Fruit fly (Drosophila melanogaster) whole organism, larva: Measurements from ENCODE around the gene CG14803.
A peak's percentile ranks its signal among the peaks of the same experiment; 100 is the strongest.

Experiments used
- noc ChIP-seq: fragments of 200-800 bp; sonication (Bioruptor generic); optimal IDR thresholded peaks from 3 replicates; lab custom pipeline; 2019; ENCODE audit warnings: missing biosample characterization, mild to moderate bottlenecking, missing genetic modification characterization, moderate library complexity

Gene CG14803

dm6 chrX:1893532-1893931 is 24.9 kb downstream of the CG14803 start:
- TF ChIP-seq noc (tag; lab: Kevin White, UChicago): no peak

dm6 chrX:1897384-1897783 is 28.7 kb downstream of the CG14803 start:
- TF ChIP-seq noc (tag; lab: Kevin White, UChicago): no peak

dm6 chrX:1899445-1900085 is 30.9 kb downstream of the CG14803 start:
- TF ChIP-seq noc (tag; lab: Kevin White, UChicago): no peak

dm6 chrX:1900123-1900818 is 31.6 kb downstream of the CG14803 start, which contains the start of gene arm:
Gene arm, minus strand, starts transcription at chrX:1900646.
- peak; percentile 26 for TF ChIP-seq noc (tag; lab: Kevin White, UChicago)

DNA sequence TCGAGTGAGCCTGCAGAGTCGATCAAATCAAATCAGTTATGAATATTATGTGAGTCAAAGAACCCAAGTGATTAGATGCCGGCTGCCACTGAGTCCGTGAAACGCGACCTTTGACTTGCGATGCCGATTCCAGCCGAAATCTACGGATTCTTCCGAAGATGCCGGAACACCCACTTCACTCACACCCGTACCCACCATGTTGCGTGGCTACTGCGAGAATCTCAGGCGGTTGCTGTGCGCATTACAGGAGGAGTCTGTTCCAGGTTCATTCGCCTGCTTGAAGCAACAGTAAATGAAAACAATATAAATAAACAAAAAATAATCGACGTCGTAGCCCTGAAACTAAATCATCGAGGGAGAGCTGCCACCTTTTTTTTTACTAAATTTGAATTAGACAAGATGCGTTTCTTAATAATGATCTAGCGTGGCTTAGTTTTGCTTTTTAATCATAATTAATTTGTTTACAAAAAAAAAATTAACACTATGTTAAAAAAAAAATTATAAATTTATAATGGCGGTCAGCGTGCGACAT is 33.0 kb downstream of the CG14803 start, which contains the start of gene Ldaf1:
TSS of gene Ldaf1 (minus strand) at position 307 of the 532 bp plus-strand sequence.
- no peak for TF ChIP-seq noc (tag; lab: Kevin White, UChicago)

- no peak for TF ChIP-seq noc (tag; lab: Kevin White, UChicago)
Observed at dm6 chrX:1903077-1903476, 34.4 kb downstream of the CG14803 start, which contains the start of gene CG32801. Gene CG32801, minus strand, starts transcription at chrX:1903177.

DNA sequence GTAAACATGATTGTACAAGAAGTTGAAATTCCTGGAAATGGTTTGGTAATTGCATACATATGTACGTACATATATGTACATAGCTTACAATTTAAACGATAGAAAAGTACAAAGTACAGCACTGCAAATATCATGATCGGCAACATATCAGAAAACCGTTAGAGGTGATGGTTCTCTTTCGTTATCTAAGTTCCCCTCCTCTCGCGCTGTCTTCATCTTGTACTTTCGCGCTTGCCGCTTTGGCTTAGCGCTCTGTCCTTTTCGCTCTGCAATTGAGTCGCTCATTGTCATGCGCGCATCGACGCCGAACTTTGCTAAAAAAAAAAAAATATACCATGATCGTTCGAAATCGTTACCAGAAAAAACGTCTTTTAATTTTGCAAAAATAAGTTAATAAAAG is 35.3 kb downstream of the CG14803 start:
- TF ChIP-seq noc (tag; lab: Kevin White, UChicago): no peak

- peak; percentile 71 for TF ChIP-seq noc (tag; lab: Kevin White, UChicago)
Observed at dm6 chrX:1907727-1908264, 39.1 kb downstream of the CG14803 start, which contains the start of gene mip130. Gene mip130, plus strand, starts transcription at chrX:1908239.

- TF ChIP-seq noc (tag; lab: Kevin White, UChicago): no peak
Observed at dm6 chrX:1908757-1909156, 40.1 kb downstream of the CG14803 start, which contains the start of the genes Edem1 and Rbcn-3B. Gene Edem1, minus strand, starts transcription at chrX:1908827. Gene Rbcn-3B, plus strand, starts transcription at chrX:1908920.

DNA sequence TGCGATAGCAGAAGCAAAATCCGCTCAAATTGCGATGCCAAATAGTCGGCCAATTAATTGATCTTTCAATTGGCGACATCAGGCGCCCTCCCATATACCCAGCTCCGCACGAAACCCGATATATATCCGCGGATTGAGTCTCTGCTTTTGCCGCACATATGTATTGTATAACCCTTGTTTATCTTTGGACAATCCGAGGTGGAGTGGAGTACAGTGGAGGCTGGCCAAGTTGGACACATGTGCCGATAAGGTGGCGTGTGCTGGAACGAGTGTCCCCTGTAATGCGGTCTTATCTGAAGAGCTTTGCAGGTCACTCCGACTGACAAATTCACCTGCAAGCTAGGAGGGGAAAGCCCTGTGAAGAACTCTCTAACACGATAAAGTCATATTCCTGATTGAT is 40.9 kb downstream of the CG14803 start:
- TF ChIP-seq noc (tag; lab: Kevin White, UChicago): no peak
